Fruit fly (Drosophila melanogaster) whole organism: ENCODE measurements around the gene CG14511.

Experiments used
- CG8478 ChIP-seq: fragments of >200 bp; optimal IDR thresholded peaks from 2 replicates; lab custom pipeline; 2018; ENCODE audit warnings: inconsistent platforms
- Dll ChIP-seq: fragments of >200 bp; optimal IDR thresholded peaks from 2 replicates; lab custom pipeline; 2017
- EcR ChIP-seq, 2 experiments: fragments of >200 bp; optimal IDR thresholded peaks; 2 replicates each; lab custom pipeline; 2017; ENCODE audit warnings: missing biosample characterization in 2 of 2, missing genetic modification characterization in 2 of 2, missing genetic modification reagents in 2 of 2

DNA sequence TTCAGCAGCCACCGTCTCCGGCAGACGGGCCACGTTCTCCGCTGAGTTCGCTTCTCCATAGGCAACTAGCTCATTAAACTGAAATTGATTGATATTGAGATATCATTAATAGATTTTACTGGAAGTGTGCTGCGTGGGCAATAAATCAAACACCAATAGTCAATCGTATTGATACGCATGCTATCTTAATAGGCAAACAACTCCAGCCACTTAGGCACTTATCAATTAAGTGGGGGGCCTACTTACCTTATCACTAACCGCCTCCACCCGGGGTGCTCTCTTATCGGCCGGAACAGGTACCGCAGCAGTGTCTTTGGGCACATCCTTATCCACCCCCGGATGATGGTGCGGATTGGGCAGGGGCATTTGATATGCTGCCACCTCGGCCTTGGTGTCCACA lies 34.9 kb downstream of the CG14511 start:
- no peak for TF ChIP-seq CG8478
- TF ChIP-seq Dll (lab: Kevin White, UChicago), result no peak
- TF ChIP-seq EcR (GFP tag; optimal IDR thresholded peaks at IDR 0.05; lab: Kevin White, UChicago), result no peak
